Fruit fly (Drosophila melanogaster): ENCODE measurements around the gene CG13312.

dm6 chr3L:8787240-8787639, 19.8 kb downstream of the CG13312 start:
- TF ChIP-seq insv (optimal IDR thresholded peaks at IDR 0.05) = no peak
- TF ChIP-seq ttk (optimal IDR thresholded peaks at IDR 0.05) = no peak
